Worm (Caenorhabditis elegans) whole organism, young adult: Measurements from ENCODE around the gene F35B12.9.
A peak's percentile ranks its signal among the peaks of the same experiment; 100 is the strongest.

Source experiments
- B0336.3 ChIP-seq: fragments of 200-800 bp; sonication (Bioruptor generic); IDR thresholded peaks from 2 replicates; pipeline ENCODE4 v1.3.6; 2022; ENCODE audit warnings: missing genetic modification characterization, missing compliant biosample characterization
- F33H1.4 ChIP-seq: fragments of 200-800 bp; sonication (Bioruptor generic); IDR thresholded peaks from 2 replicates; pipeline ENCODE4 v1.3.6; 2022; ENCODE audit warnings: missing genetic modification reagents, missing genetic modification characterization, missing compliant biosample characterization
- F39B2.1 ChIP-seq: fragments of 200-800 bp; sonication (Bioruptor generic); IDR thresholded peaks from 2 replicates; pipeline ENCODE4 v1.3.6; 2022; ENCODE audit warnings: missing genetic modification reagents, missing genetic modification characterization, missing compliant biosample characterization
- F49E8.2 ChIP-seq: sonication (generic microtip); optimal IDR thresholded peaks from 3 replicates; lab custom pipeline; 2017; ENCODE audit warnings: missing genetic modification characterization, mild to moderate bottlenecking, missing compliant biosample characterization, antibody characterized with exemption, moderate library complexity; ENCODE audit not compliant: insufficient read depth
- F52B5.7 ChIP-seq: sonication (generic microtip); optimal IDR thresholded peaks from 2 replicates; lab custom pipeline; 2016; ENCODE audit warnings: mild to moderate bottlenecking, missing genetic modification characterization, missing compliant biosample characterization
- F57A8.1 ChIP-seq: fragments of 200-800 bp; sonication (Bioruptor generic); optimal IDR thresholded peaks from 2 replicates; lab custom pipeline; 2018; ENCODE audit warnings: mild to moderate bottlenecking, missing genetic modification characterization, moderate library complexity, missing compliant biosample characterization
- T07F8.4 ChIP-seq: sonication (generic microtip); optimal IDR thresholded peaks from 2 replicates; lab custom pipeline; 2016; ENCODE audit warnings: mild to moderate bottlenecking, missing genetic modification characterization, moderate library complexity, missing compliant biosample characterization
- Y53G8AR.9 ChIP-seq: fragments of 200-800 bp; sonication (Bioruptor generic); conservative IDR thresholded peaks from 2 replicates; pipeline ENCODE4 v1.3.6; 2022; ENCODE audit warnings: missing genetic modification reagents, missing genetic modification characterization, missing compliant biosample characterization
- Y67H2A.10 ChIP-seq: fragments of 200-800 bp; sonication (Bioruptor generic); conservative IDR thresholded peaks from 2 replicates; pipeline ENCODE4 v1.3.6; 2022; ENCODE audit warnings: missing genetic modification reagents, missing genetic modification characterization, missing compliant biosample characterization
- akir-1 ChIP-seq: fragments of 200-800 bp; sonication (Bioruptor generic); optimal IDR thresholded peaks from 2 replicates; lab custom pipeline; 2018; ENCODE audit warnings: mild to moderate bottlenecking, missing genetic modification characterization, moderate library complexity, missing compliant biosample characterization
- ama-1 ChIP-seq, 3 experiments: fragments of 150-350 bp in 1 of 3; sonication (generic microtip) in 2 of 3; optimal IDR thresholded peaks; 2 replicates each; lab custom pipeline; 2014 to 2018; ENCODE audit warnings: missing biosample characterization in 2 of 3, missing genetic modification characterization in 2 of 3, missing genetic modification reagents in 2 of 3
- aptf-2 ChIP-seq: fragments of 200-800 bp; sonication (Bioruptor generic); conservative IDR thresholded peaks from 2 replicates; pipeline ENCODE4 v1.3.6; 2022; ENCODE audit warnings: missing genetic modification reagents, missing genetic modification characterization, missing compliant biosample characterization
- aptf-3 ChIP-seq: fragments of 200-800 bp; sonication (Bioruptor generic); IDR thresholded peaks from 2 replicates; pipeline ENCODE4 v1.3.6; 2022; ENCODE audit warnings: missing genetic modification characterization, missing compliant biosample characterization
- atf-7 ChIP-seq: sonication (generic microtip); optimal IDR thresholded peaks from 2 replicates; lab custom pipeline; 2017; ENCODE audit warnings: mild to moderate bottlenecking, missing genetic modification characterization, missing compliant biosample characterization
- attf-3 ChIP-seq: fragments of 200-800 bp; sonication (Bioruptor generic); conservative IDR thresholded peaks from 2 replicates; pipeline ENCODE4 v1.3.6; 2022; ENCODE audit warnings: missing genetic modification reagents, missing genetic modification characterization, missing compliant biosample characterization
- attf-5 ChIP-seq: fragments of 200-800 bp; sonication (Bioruptor generic); optimal IDR thresholded peaks from 2 replicates; lab custom pipeline; 2018; ENCODE audit warnings: mild to moderate bottlenecking, missing genetic modification characterization, missing compliant biosample characterization
- bed-1 ChIP-seq: fragments of 200-800 bp; sonication (Bioruptor generic); IDR thresholded peaks from 2 replicates; pipeline ENCODE4 v1.3.6; 2022; ENCODE audit warnings: missing genetic modification reagents, missing genetic modification characterization, missing compliant biosample characterization
- ceh-79 ChIP-seq: sonication (generic microtip); optimal IDR thresholded peaks from 2 replicates; lab custom pipeline; 2017; ENCODE audit warnings: mild to moderate bottlenecking, missing genetic modification characterization, missing compliant biosample characterization
- ceh-91 ChIP-seq: fragments of 200-800 bp; sonication (Bioruptor generic); IDR thresholded peaks from 2 replicates; pipeline ENCODE4 v1.3.6; 2022; ENCODE audit warnings: missing genetic modification reagents, missing genetic modification characterization, missing compliant biosample characterization
- dpff-1 ChIP-seq: sonication (generic microtip); optimal IDR thresholded peaks from 2 replicates; lab custom pipeline; 2017; ENCODE audit warnings: mild to moderate bottlenecking, missing genetic modification characterization, missing compliant biosample characterization
- dpl-1 ChIP-seq: fragments of 150-350 bp; optimal IDR thresholded peaks from 2 replicates; lab custom pipeline; 2014; ENCODE audit warnings: missing biosample characterization, missing genetic modification reagents, missing genetic modification characterization
- efl-1 ChIP-seq: fragments of 150-350 bp; optimal IDR thresholded peaks from 2 replicates; lab custom pipeline; 2014; ENCODE audit warnings: missing biosample characterization, missing genetic modification reagents, missing genetic modification characterization
- ekl-4 ChIP-seq: fragments of 200-800 bp; sonication (Bioruptor generic); IDR thresholded peaks from 2 replicates; pipeline ENCODE4 v1.3.6; 2022; ENCODE audit warnings: missing genetic modification reagents, missing genetic modification characterization, missing compliant biosample characterization
- fkh-3 ChIP-seq: sonication (generic microtip); optimal IDR thresholded peaks from 2 replicates; lab custom pipeline; 2016; ENCODE audit warnings: mild to moderate bottlenecking, missing genetic modification characterization, missing compliant biosample characterization
- hlh-12 ChIP-seq: sonication (generic microtip); optimal IDR thresholded peaks from 2 replicates; lab custom pipeline; 2016; ENCODE audit warnings: missing genetic modification characterization, missing compliant biosample characterization
- hmg-1.2 ChIP-seq: fragments of 200-800 bp; sonication (Bioruptor generic); IDR thresholded peaks from 2 replicates; pipeline ENCODE4 v1.3.6; 2022; ENCODE audit warnings: missing genetic modification reagents, missing genetic modification characterization, missing compliant biosample characterization
- hmg-20 ChIP-seq: fragments of 200-800 bp; sonication (Bioruptor generic); IDR thresholded peaks from 2 replicates; pipeline ENCODE4 v1.3.6; 2022; ENCODE audit warnings: missing genetic modification reagents, missing genetic modification characterization, missing compliant biosample characterization
- hrde-1 ChIP-seq: sonication (generic microtip); optimal IDR thresholded peaks from 2 replicates; lab custom pipeline; 2016; ENCODE audit warnings: missing genetic modification characterization, mild to moderate bottlenecking, missing compliant biosample characterization, moderate library complexity, missing genotype, missing genetic modification reagents, borderline replicate concordance
- lag-1 ChIP-seq: fragments of 200-800 bp; sonication (Bioruptor generic); IDR thresholded peaks from 2 replicates; pipeline ENCODE4 v1.3.6; 2022; ENCODE audit warnings: missing genetic modification reagents, missing genetic modification characterization, missing compliant biosample characterization
- lin-35 ChIP-seq, 3 experiments: fragments of 150-350 bp in 2 of 3; sonication (generic microtip) in 1 of 3; optimal IDR thresholded peaks; 2 replicates each; lab custom pipeline; 2014 to 2018; ENCODE audit warnings: missing biosample characterization in 3 of 3, missing genetic modification characterization in 3 of 3, missing genetic modification reagents in 3 of 3
- madf-3 ChIP-seq: fragments of 200-800 bp; sonication (Bioruptor generic); IDR thresholded peaks from 2 replicates; pipeline ENCODE4 v1.3.6; 2022; ENCODE audit warnings: missing genetic modification reagents, missing genetic modification characterization, missing compliant biosample characterization
- madf-8 ChIP-seq: fragments of 200-800 bp; sonication (Bioruptor generic); conservative IDR thresholded peaks from 2 replicates; pipeline ENCODE4 v1.3.6; 2022; ENCODE audit warnings: missing genetic modification reagents, missing genetic modification characterization, missing compliant biosample characterization
- nhr-80 ChIP-seq: sonication (generic microtip); optimal IDR thresholded peaks from 2 replicates; lab custom pipeline; 2016; ENCODE audit warnings: missing genetic modification characterization, missing compliant biosample characterization
- nhr-90 ChIP-seq: sonication (generic microtip); optimal IDR thresholded peaks from 2 replicates; lab custom pipeline; 2016; ENCODE audit warnings: missing genotype, mild to moderate bottlenecking, missing genetic modification characterization, missing compliant biosample characterization
- pha-4 ChIP-seq: fragments of 150-350 bp; sonication (generic microtip); optimal IDR thresholded peaks from 2 replicates; lab custom pipeline; 2014; ENCODE audit warnings: missing biosample characterization, missing genetic modification reagents, missing genetic modification characterization
- snpc-1.1 ChIP-seq: sonication (generic microtip); optimal IDR thresholded peaks from 2 replicates; lab custom pipeline; 2017; ENCODE audit warnings: missing genetic modification characterization, mild to moderate bottlenecking, missing compliant biosample characterization, antibody characterized with exemption, moderate library complexity, missing genotype, missing genetic modification reagents; ENCODE audit not compliant: insufficient read depth
- unc-62 ChIP-seq: fragments of 150-350 bp; optimal IDR thresholded peaks from 2 replicates; lab custom pipeline; 2014; ENCODE audit warnings: missing biosample characterization, missing genetic modification reagents, missing genetic modification characterization
- zfh-2 ChIP-seq: fragments of 200-800 bp; sonication (Bioruptor generic); conservative IDR thresholded peaks from 2 replicates; pipeline ENCODE4 v1.3.6; 2022; ENCODE audit warnings: missing genetic modification reagents, missing genetic modification characterization, missing compliant biosample characterization
- zim-3 ChIP-seq: sonication (generic microtip); optimal IDR thresholded peaks from 2 replicates; lab custom pipeline; 2017; ENCODE audit warnings: mild to moderate bottlenecking, missing genetic modification characterization, moderate library complexity, missing compliant biosample characterization
- ztf-25 ChIP-seq: fragments of 200-800 bp; sonication (Bioruptor generic); IDR thresholded peaks from 2 replicates; pipeline ENCODE4 v1.3.6; 2022; ENCODE audit warnings: missing genetic modification reagents, missing genetic modification characterization, missing compliant biosample characterization
- ztf-3 ChIP-seq: fragments of 200-800 bp; sonication (Bioruptor generic); optimal IDR thresholded peaks from 2 replicates; lab custom pipeline; 2018; ENCODE audit warnings: mild to moderate bottlenecking, missing genetic modification characterization, missing compliant biosample characterization

Gene F35B12.9

ce11 chrV:11554260-11554659 lies 46.7 kb upstream of the F35B12.9 start, which contains the start of gene duo-1 (continued):
- TF ChIP-seq T07F8.4 (tag; lab: Kevin White, UChicago) (no peak), F33H1.4 (GFP tag; lab: Robert Waterston, UW) (peak; percentile 66)
- TF ChIP-seq, all 124 proteins: peak for 19

ce11 chrV:11562643-11563042 lies 38.3 kb upstream of the F35B12.9 start, which contains the start of gene srx-86:
Gene srx-86 (plus strand): TSS chrV:11562943.
- no peak for TF ChIP-seq madf-8 (GFP tag; lab: Robert Waterston, UW)
- TF ChIP-seq snpc-1.1, result no peak
- no peak for TF ChIP-seq F52B5.7 (tag; lab: Kevin White, UChicago)
- no peak for TF ChIP-seq dpff-1 (tag; lab: Kevin White, UChicago)

ce11 chrV:11564573-11564972 lies 36.4 kb upstream of the F35B12.9 start, which contains the start of gene srx-87:
Gene srx-87 (plus strand): TSS chrV:11564873.
- TF ChIP-seq hrde-1 (tag; lab: Kevin White, UChicago), result no peak
- TF ChIP-seq ztf-25 (GFP tag; lab: Robert Waterston, UW), result no peak
- TF ChIP-seq bed-1 (GFP tag; lab: Robert Waterston, UW), result no peak
- no peak for TF ChIP-seq atf-7 (tag; lab: Kevin White, UChicago)
- no peak for TF ChIP-seq zfh-2 (GFP tag; lab: Robert Waterston, UW)
- no peak for TF ChIP-seq lin-35 (GFP tag; optimal IDR thresholded peaks at IDR 0.05; lab: Kevin White, UChicago)
- no peak for TF ChIP-seq aptf-3 (GFP tag; lab: Robert Waterston, UW)
- no peak for TF ChIP-seq efl-1 (GFP tag; lab: Kevin White, UChicago)
- TF ChIP-seq fkh-3, result no peak
- no peak for TF ChIP-seq ceh-91 (GFP tag; lab: Robert Waterston, UW)
- TF ChIP-seq Y67H2A.10 (GFP tag; lab: Robert Waterston, UW), result no peak
- no peak for TF ChIP-seq akir-1 (GFP tag; lab: Kevin White, UChicago)
- TF ChIP-seq B0336.3 (GFP tag; lab: Robert Waterston, UW), result no peak
- TF ChIP-seq dpl-1, result no peak
- no peak for TF ChIP-seq ama-1 (optimal IDR thresholded peaks at IDR 0.05; lab: Kevin White, UChicago)
- no peak for TF ChIP-seq ama-1 (GFP tag; optimal IDR thresholded peaks at IDR 0.05; lab: Kevin White, UChicago)
- TF ChIP-seq nhr-90 (tag; lab: Kevin White, UChicago), result no peak
- TF ChIP-seq aptf-2 (GFP tag; lab: Robert Waterston, UW), result no peak
- no peak for TF ChIP-seq hmg-1.2 (GFP tag; lab: Robert Waterston, UW)
- TF ChIP-seq hlh-12 (tag; lab: Kevin White, UChicago), result no peak

- no peak for TF ChIP-seq attf-5 (GFP tag; lab: Kevin White, UChicago)
- no peak for TF ChIP-seq ztf-3 (GFP tag; lab: Kevin White, UChicago)
- no peak for TF ChIP-seq lag-1 (GFP tag; lab: Robert Waterston, UW)
- peak; percentile 5 for TF ChIP-seq nhr-80 (tag; lab: Kevin White, UChicago)
- TF ChIP-seq F57A8.1 (GFP tag; lab: Kevin White, UChicago), result no peak
Measured at ce11 chrV:11570169-11570651, 30.8 kb upstream of the F35B12.9 start, which contains the start of the genes nhr-101 and pms-2. Gene nhr-101 (plus strand): TSS chrV:11570476. Gene pms-2 (minus strand): TSS chrV:11570601.

- TF ChIP-seq pha-4, result peak; percentile 43
- 0 out of 2 replicates have a peak, but pooled peaks have one; percentile 37 for TF ChIP-seq ekl-4
- no peak for TF ChIP-seq ceh-79
- no peak for TF ChIP-seq attf-3 (GFP tag; lab: Robert Waterston, UW)
- peak; percentile 3 for TF ChIP-seq unc-62 (GFP tag; lab: Kevin White, UChicago)
- no peak for TF ChIP-seq F39B2.1
- TF ChIP-seq madf-3 (GFP tag; lab: Robert Waterston, UW), result no peak
- TF ChIP-seq hmg-20 (GFP tag; lab: Robert Waterston, UW), result no peak
- 0 out of 2 replicates have a peak, but pooled peaks have one; percentile 13 for TF ChIP-seq Y53G8AR.9 (GFP tag; lab: Robert Waterston, UW)
- peak; percentile 59 for TF ChIP-seq zim-3 (tag; lab: Kevin White, UChicago)
- TF ChIP-seq F49E8.2 (tag; lab: Kevin White, UChicago), result no peak
Measured at ce11 chrV:11572803-11573490, 28.0 kb upstream of the F35B12.9 start, which contains the start of the genes H12C20.7 and nhr-68. Gene H12C20.7 (minus strand): TSS chrV:11572990. Gene nhr-68 (plus strand): TSS chrV:11573440.
